Fruit fly (Drosophila melanogaster): ENCODE results near the gene tinc.
A peak's percentile ranks its signal among the peaks of the same experiment; 100 is the strongest.

tinc gene

DNA sequence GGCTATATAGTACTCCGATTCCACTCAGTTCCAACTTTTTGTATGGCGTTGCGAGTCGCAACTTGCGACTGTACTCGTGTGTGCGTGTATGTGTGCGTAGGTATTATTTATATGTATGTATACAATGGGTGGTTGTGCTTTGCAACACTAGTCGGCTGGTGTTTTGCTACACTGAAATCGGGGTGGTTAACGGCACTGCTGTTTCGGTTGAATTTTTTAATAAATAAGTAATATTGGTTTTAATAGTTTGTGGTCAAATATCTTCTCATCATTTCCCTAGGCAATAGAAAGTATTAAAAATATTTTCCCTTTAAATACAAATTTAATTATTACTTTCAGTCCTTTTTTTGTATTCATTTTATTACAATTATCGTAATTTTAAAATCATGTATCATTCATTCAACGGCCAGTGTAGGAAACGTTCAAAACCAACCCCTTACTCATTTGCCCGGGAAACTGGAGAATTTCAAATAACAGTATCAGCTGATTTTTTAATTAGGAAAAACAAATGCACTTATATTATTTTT is 13.1 kb upstream of the tinc start, which contains the start of gene CG7379 (continued):
- TF ChIP-seq OdsH (GFP tag; optimal IDR thresholded peaks at IDR 0.05), result peak; percentile 83
- TF ChIP-seq Hr4 (GFP tag; optimal IDR thresholded peaks at IDR 0.05), result no peak
- peak in 1 of 2 experiments; percentile 73 for TF ChIP-seq salr (GFP tag; optimal IDR thresholded peaks at IDR 0.05)
- TF ChIP-seq Smox (GFP tag; optimal IDR thresholded peaks at IDR 0.05), result no peak
- peak; percentile 22 for TF ChIP-seq spab (GFP tag; optimal IDR thresholded peaks at IDR 0.05)
- peak; percentile 61 for TF ChIP-seq CG3032 (tag; optimal IDR thresholded peaks at IDR 0.05)
- TF ChIP-seq fd85E (GFP tag; optimal IDR thresholded peaks at IDR 0.05), result peak; percentile 63
- peak; percentile 69 for TF ChIP-seq fkh (GFP tag; optimal IDR thresholded peaks at IDR 0.05)
- TF ChIP-seq topi (GFP tag; optimal IDR thresholded peaks at IDR 0.05), result peak; percentile 88
- TF ChIP-seq acj6 (GFP tag; optimal IDR thresholded peaks at IDR 0.05), result no peak
- TF ChIP-seq CG15336 (GFP tag; IDR thresholded peaks at IDR 0.05), result no peak
- peak; percentile 48 for TF ChIP-seq CG7368 (GFP tag; optimal IDR thresholded peaks at IDR 0.05)
- TF ChIP-seq Ets21C (GFP tag; optimal IDR thresholded peaks at IDR 0.05), result peak; percentile 67
- peak; percentile 90 for TF ChIP-seq CG10631 (GFP tag; optimal IDR thresholded peaks at IDR 0.05)
- no peak for TF ChIP-seq Met (GFP tag; optimal IDR thresholded peaks at IDR 0.05)
- peak; percentile 35 for TF ChIP-seq Lpt (GFP tag; optimal IDR thresholded peaks at IDR 0.05)
- TF ChIP-seq CG8119 (GFP tag; IDR thresholded peaks at IDR 0.05), result no peak
- TF ChIP-seq CG6163 (GFP tag; IDR thresholded peaks at IDR 0.05), result 0 out of 3 replicates have a peak, but pooled peaks have one; percentile 63
- peak; percentile 51; the same call in 2 of the 3 replicates for TF ChIP-seq eg (GFP tag; IDR thresholded peaks at IDR 0.05)
- no peak for TF ChIP-seq vri (GFP tag; optimal IDR thresholded peaks at IDR 0.05)
- peak; percentile 69 for TF ChIP-seq CG8632 (GFP tag; optimal IDR thresholded peaks at IDR 0.05)
- no peak for TF ChIP-seq Hr39 (GFP tag; optimal IDR thresholded peaks at IDR 0.05)
- TF ChIP-seq CG34406 (GFP tag; optimal IDR thresholded peaks at IDR 0.05), result peak; percentile 75

DNA sequence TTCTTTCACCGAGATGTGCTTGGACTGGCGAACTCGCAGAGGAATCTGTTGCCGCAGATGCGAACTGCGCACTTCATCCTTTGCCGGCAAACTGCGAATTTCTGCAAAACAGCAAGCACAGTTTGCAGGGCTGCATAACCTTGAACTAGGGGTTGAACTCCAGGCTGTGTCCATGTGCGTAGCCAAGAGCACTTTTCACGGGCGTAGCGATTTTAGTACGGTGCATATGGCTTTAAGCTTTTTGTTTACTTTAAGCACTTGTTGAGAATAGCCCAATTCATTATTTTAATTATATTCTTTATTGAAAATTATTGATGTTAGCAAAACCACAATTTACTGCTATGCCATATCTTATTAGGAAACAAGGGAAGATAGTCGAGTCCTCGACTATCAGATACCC is 10.1 kb upstream of the tinc start, which contains the start of gene CG17803:
CG17803 (minus strand) TSS at position 249 of the 400 bp plus-strand sequence.
- TF ChIP-seq ss (GFP tag; optimal IDR thresholded peaks at IDR 0.05) (no peak), CG31627 (GFP tag; optimal IDR thresholded peaks at IDR 0.05) (no peak), Eip75B (GFP tag; optimal IDR thresholded peaks at IDR 0.05) (no peak), dac (GFP tag; optimal IDR thresholded peaks at IDR 0.05) (no peak), pdm3 (GFP tag; optimal IDR thresholded peaks at IDR 0.05) (no peak), Met (GFP tag; optimal IDR thresholded peaks at IDR 0.05) (no peak), CG32006 (GFP tag; optimal IDR thresholded peaks at IDR 0.05) (no peak), Sox102F (GFP tag; optimal IDR thresholded peaks at IDR 0.05) (no peak), Sox14 (GFP tag; optimal IDR thresholded peaks at IDR 0.05) (no peak), CG34406 (GFP tag; optimal IDR thresholded peaks at IDR 0.05) (no peak), eg (GFP tag; IDR thresholded peaks at IDR 0.05) (no peak), vri (GFP tag; optimal IDR thresholded peaks at IDR 0.05) (no peak), CG8632 (GFP tag; optimal IDR thresholded peaks at IDR 0.05) (no peak), Gug (GFP tag; IDR thresholded peaks at IDR 0.05) (no peak), CG10631 (GFP tag; optimal IDR thresholded peaks at IDR 0.05) (no peak), CG6854 (GFP tag; optimal IDR thresholded peaks at IDR 0.05) (no peak)

DNA sequence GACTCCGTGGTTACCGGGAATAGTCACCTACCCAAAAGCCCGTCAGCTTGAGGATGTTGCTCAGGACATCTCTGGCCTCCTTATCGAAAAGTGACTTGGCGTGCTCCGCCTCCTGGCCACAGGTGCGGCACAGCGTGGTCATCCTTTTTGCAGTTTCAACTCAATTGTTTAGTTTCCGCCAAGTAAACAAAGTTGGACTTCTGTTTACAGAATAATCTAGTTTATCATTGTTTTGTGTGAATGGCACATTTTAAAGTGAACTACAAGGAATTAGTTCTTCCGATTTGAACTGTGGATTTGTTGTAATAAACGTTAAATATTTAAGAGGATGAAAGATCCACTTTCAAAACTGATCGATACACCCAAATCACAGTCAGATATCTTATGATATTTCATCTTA is 8.3 kb upstream of the tinc start, which contains the start of gene CG17806:
CG17806 (minus strand) TSS at position 236 of the 400 bp plus-strand sequence.
- TF ChIP-seq fkh (GFP tag; optimal IDR thresholded peaks at IDR 0.05) (peak; percentile 87), Sox14 (GFP tag; optimal IDR thresholded peaks at IDR 0.05) (no peak), Ets96B (tag; optimal IDR thresholded peaks at IDR 0.05) (peak; percentile 4)

DNA sequence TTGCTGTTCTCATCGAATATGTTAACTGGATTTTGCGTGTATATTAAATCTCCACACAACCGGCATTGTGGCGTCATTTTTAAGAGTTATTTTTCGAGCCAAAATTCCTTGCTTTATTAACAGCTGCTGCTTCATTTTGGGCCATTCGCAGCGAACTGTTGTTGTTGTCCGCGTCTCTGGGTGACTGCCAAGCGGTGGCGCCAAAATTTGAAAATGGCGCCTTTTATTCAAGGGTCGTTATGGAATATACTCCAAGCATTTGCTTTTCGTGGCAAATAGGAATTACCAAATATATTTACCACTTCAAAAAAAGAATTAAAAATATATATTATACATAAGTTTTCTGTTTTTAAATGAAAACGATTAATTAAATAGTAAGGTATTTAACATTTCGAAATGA is 6.2 kb upstream of the tinc start, which contains the start of gene Nnk:
Nnk (minus strand) TSS at position 158 of the 400 bp plus-strand sequence.
- TF ChIP-seq topi (GFP tag; optimal IDR thresholded peaks at IDR 0.05) (no peak), fkh (GFP tag; optimal IDR thresholded peaks at IDR 0.05) (peak; percentile 61)
